Worm (Caenorhabditis elegans) whole organism, L2 larva: ENCODE results near the gene F22F1.2.
A peak's percentile ranks its signal among the peaks of the same experiment; 100 is the strongest.

Source experiments
- F13H6.1 ChIP-seq: sonication (generic microtip); optimal IDR thresholded peaks from 2 replicates; lab custom pipeline; 2016; ENCODE audit warnings: missing genetic modification characterization, missing compliant biosample characterization
- R02D3.7 ChIP-seq: fragments of 150-350 bp; optimal IDR thresholded peaks from 2 replicates; lab custom pipeline; 2014; ENCODE audit warnings: missing biosample characterization, missing genetic modification characterization
- ZK546.5 ChIP-seq: sonication (generic microtip); optimal IDR thresholded peaks from 2 replicates; lab custom pipeline; 2017; ENCODE audit warnings: missing biosample characterization, missing genetic modification characterization
- crh-2 ChIP-seq: sonication (generic microtip); optimal IDR thresholded peaks from 2 replicates; lab custom pipeline; 2017; ENCODE audit warnings: missing biosample characterization, missing genetic modification characterization
- egl-27 ChIP-seq: sonication (generic microtip); optimal IDR thresholded peaks from 3 replicates; lab custom pipeline; 2017; ENCODE audit warnings: missing biosample characterization, missing genetic modification reagents, missing genetic modification characterization
- lin-11 ChIP-seq: fragments of 150-350 bp; sonication (generic microtip); optimal IDR thresholded peaks from 2 replicates; lab custom pipeline; 2014; ENCODE audit warnings: missing biosample characterization, missing genetic modification characterization, inconsistent platforms, mixed read lengths
- lin-39 ChIP-seq: fragments of 150-350 bp; optimal IDR thresholded peaks from 2 replicates; lab custom pipeline; 2014; ENCODE audit warnings: missing biosample characterization, missing genetic modification reagents, missing genetic modification characterization
- lsy-2 ChIP-seq, 2 experiments: fragments of 150-350 bp in 1 of 2; sonication (generic microtip) in 1 of 2; optimal IDR thresholded peaks; 2 replicates each; lab custom pipeline; 2014 to 2017; ENCODE audit warnings: missing biosample characterization in 2 of 2, missing genetic modification characterization in 2 of 2
- mab-5 ChIP-seq: fragments of 150-350 bp; optimal IDR thresholded peaks from 2 replicates; lab custom pipeline; 2014; ENCODE audit warnings: missing biosample characterization, missing genetic modification characterization
- nhr-11 ChIP-seq: fragments of 150-350 bp; optimal IDR thresholded peaks from 2 replicates; lab custom pipeline; 2014; ENCODE audit warnings: missing biosample characterization, missing genetic modification characterization
- nhr-21 ChIP-seq: fragments of 150-350 bp; optimal IDR thresholded peaks from 2 replicates; lab custom pipeline; 2014; ENCODE audit warnings: missing biosample characterization, missing genetic modification characterization
- nhr-23 ChIP-seq: fragments of 150-350 bp; optimal IDR thresholded peaks from 2 replicates; lab custom pipeline; 2014; ENCODE audit warnings: missing biosample characterization, missing genetic modification reagents, missing genetic modification characterization
- nhr-237 ChIP-seq: fragments of 150-350 bp; optimal IDR thresholded peaks from 2 replicates; lab custom pipeline; 2014; ENCODE audit warnings: missing biosample characterization, missing genetic modification characterization
- nhr-25 ChIP-seq: fragments of 150-350 bp; sonication (generic microtip); optimal IDR thresholded peaks from 3 replicates; lab custom pipeline; 2014; ENCODE audit warnings: missing biosample characterization, missing genetic modification characterization
- nhr-6 ChIP-seq: fragments of 150-350 bp; optimal IDR thresholded peaks from 2 replicates; lab custom pipeline; 2014; ENCODE audit warnings: missing biosample characterization, missing genetic modification characterization
- peb-1 ChIP-seq: fragments of 150-350 bp; optimal IDR thresholded peaks from 2 replicates; lab custom pipeline; 2014; ENCODE audit warnings: missing biosample characterization, missing genetic modification characterization
- sma-9 ChIP-seq, 2 experiments: fragments of 150-350 bp in 1 of 2; sonication (generic microtip) in 1 of 2; optimal IDR thresholded peaks; 2 replicates each; lab custom pipeline; 2014 to 2016; ENCODE audit warnings: missing genetic modification characterization in 2 of 2, mild to moderate bottlenecking in 1 of 2, missing biosample characterization in 1 of 2, missing compliant biosample characterization in 1 of 2, missing genetic modification reagents in 1 of 2, moderate library complexity in 1 of 2
- unc-39 ChIP-seq: fragments of 150-350 bp; optimal IDR thresholded peaks from 2 replicates; lab custom pipeline; 2014; ENCODE audit warnings: missing biosample characterization, missing genetic modification characterization
- ztf-11 ChIP-seq: sonication (generic microtip); optimal IDR thresholded peaks from 2 replicates; lab custom pipeline; 2017; ENCODE audit warnings: missing biosample characterization, missing genetic modification characterization
- ztf-4 ChIP-seq: fragments of 150-350 bp; optimal IDR thresholded peaks from 2 replicates; lab custom pipeline; 2014; ENCODE audit warnings: missing biosample characterization, missing genetic modification characterization

The F22F1.2 gene

DNA sequence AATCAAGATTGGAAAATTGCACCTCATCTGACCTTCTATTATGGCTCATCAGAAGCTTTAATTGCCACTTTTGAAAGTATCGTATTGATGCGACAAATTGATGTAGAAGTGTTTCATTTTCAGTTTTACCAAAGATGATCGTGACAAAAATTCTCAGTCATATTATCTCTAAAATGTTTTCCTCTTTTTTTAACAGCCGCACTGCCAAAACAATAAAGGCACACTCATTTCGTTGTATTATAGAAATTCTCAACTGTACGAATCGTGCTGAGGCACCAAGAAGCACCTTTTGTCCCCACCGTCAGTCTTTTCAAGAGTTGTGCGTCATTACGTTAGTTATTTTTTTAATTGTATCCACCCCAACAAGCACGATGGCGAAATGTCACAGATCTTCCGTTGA is 42.6 kb downstream of the F22F1.2 start, which contains the start of gene K07E3.9:
K07E3.9 (plus strand) TSS at position 301 of the 400 bp plus-strand sequence.
- TF ChIP-seq lin-39 (tag; lab: Kevin White, UChicago), result no peak
- TF ChIP-seq unc-39 (tag; lab: Kevin White, UChicago), result no peak
- TF ChIP-seq nhr-6 (tag; lab: Kevin White, UChicago), result no peak
- no peak for TF ChIP-seq ztf-4 (tag; lab: Kevin White, UChicago)
- TF ChIP-seq sma-9 (GFP tag; optimal IDR thresholded peaks at IDR 0.05; lab: Kevin White, UChicago), result no peak
- no peak for TF ChIP-seq sma-9 (tag; optimal IDR thresholded peaks at IDR 0.05; lab: Kevin White, UChicago)
- TF ChIP-seq R02D3.7 (tag; lab: Kevin White, UChicago), result no peak
- TF ChIP-seq F13H6.1 (tag; lab: Kevin White, UChicago), result no peak
- TF ChIP-seq peb-1 (tag; lab: Kevin White, UChicago), result no peak
- no peak for TF ChIP-seq nhr-23 (tag; lab: Kevin White, UChicago)
- no peak for TF ChIP-seq mab-5 (tag; lab: Kevin White, UChicago)
- TF ChIP-seq egl-27 (tag; lab: Kevin White, UChicago), result no peak
- TF ChIP-seq nhr-237 (tag; lab: Kevin White, UChicago), result no peak
- no peak for TF ChIP-seq ZK546.5
- no peak for TF ChIP-seq nhr-11
- TF ChIP-seq lsy-2 (tag; optimal IDR thresholded peaks at IDR 0.05; lab: Kevin White, UChicago), result no peak
- no peak for TF ChIP-seq nhr-21 (tag; lab: Kevin White, UChicago)

ce11 chrX:8103899-8104298 is 46.6 kb downstream of the F22F1.2 start, which contains the start of gene K07E3.2:
TSS of gene K07E3.2 (plus strand) at chrX:8104298.
- TF ChIP-seq lin-11 (tag; lab: Kevin White, UChicago) (peak; percentile 2), nhr-21 (tag; lab: Kevin White, UChicago) (peak; percentile 23), crh-2 (tag; lab: Kevin White, UChicago) (peak; percentile 34), nhr-25 (tag; lab: Kevin White, UChicago) (peak; percentile 5), ztf-11 (no peak)
- TF ChIP-seq, all 48 proteins: peak for 4
